Worm (Caenorhabditis elegans) whole organism, young adult: ENCODE measurements around the gene nhr-206.

Experiments
- B0261.1 ChIP-seq: sonication (generic microtip); optimal IDR thresholded peaks from 2 replicates; lab custom pipeline; 2016; ENCODE audit warnings: mild to moderate bottlenecking, missing genetic modification characterization, moderate library complexity, missing compliant biosample characterization
- D2030.7 ChIP-seq: fragments of 200-800 bp; sonication (Bioruptor generic); IDR thresholded peaks from 2 replicates; pipeline ENCODE4 v1.3.6; 2022; ENCODE audit warnings: missing genetic modification reagents, missing genetic modification characterization, missing compliant biosample characterization
- F22D6.2 ChIP-seq: sonication (generic microtip); optimal IDR thresholded peaks from 2 replicates; lab custom pipeline; 2016; ENCODE audit warnings: mild to moderate bottlenecking, missing genetic modification characterization, missing compliant biosample characterization
- F33H1.4 ChIP-seq: fragments of 200-800 bp; sonication (Bioruptor generic); IDR thresholded peaks from 2 replicates; pipeline ENCODE4 v1.3.6; 2022; ENCODE audit warnings: missing genetic modification reagents, missing genetic modification characterization, missing compliant biosample characterization
- F39B2.1 ChIP-seq: fragments of 200-800 bp; sonication (Bioruptor generic); IDR thresholded peaks from 2 replicates; pipeline ENCODE4 v1.3.6; 2022; ENCODE audit warnings: missing genetic modification reagents, missing genetic modification characterization, missing compliant biosample characterization
- F52B5.7 ChIP-seq: sonication (generic microtip); optimal IDR thresholded peaks from 2 replicates; lab custom pipeline; 2016; ENCODE audit warnings: mild to moderate bottlenecking, missing genetic modification characterization, missing compliant biosample characterization
- F55B11.4 ChIP-seq: sonication (generic microtip); optimal IDR thresholded peaks from 2 replicates; lab custom pipeline; 2016; ENCODE audit warnings: missing compliant biosample characterization, missing genetic modification characterization, borderline replicate concordance; ENCODE audit not compliant: insufficient read depth
- F57A8.1 ChIP-seq: fragments of 200-800 bp; sonication (Bioruptor generic); optimal IDR thresholded peaks from 2 replicates; lab custom pipeline; 2018; ENCODE audit warnings: mild to moderate bottlenecking, missing genetic modification characterization, moderate library complexity, missing compliant biosample characterization
- Y53G8AR.9 ChIP-seq: fragments of 200-800 bp; sonication (Bioruptor generic); conservative IDR thresholded peaks from 2 replicates; pipeline ENCODE4 v1.3.6; 2022; ENCODE audit warnings: missing genetic modification reagents, missing genetic modification characterization, missing compliant biosample characterization
- Y56A3A.18 ChIP-seq: fragments of 200-800 bp; sonication (Bioruptor generic); IDR thresholded peaks from 2 replicates; pipeline ENCODE4 v1.3.6; 2022; ENCODE audit warnings: missing genetic modification reagents, missing genetic modification characterization, missing compliant biosample characterization
- Y79H2A.3 ChIP-seq: fragments of 200-800 bp; sonication (Bioruptor generic); conservative IDR thresholded peaks from 2 replicates; pipeline ENCODE4 v1.3.6; 2022; ENCODE audit warnings: missing genetic modification reagents, missing genetic modification characterization, missing compliant biosample characterization
- aptf-3 ChIP-seq: fragments of 200-800 bp; sonication (Bioruptor generic); IDR thresholded peaks from 2 replicates; pipeline ENCODE4 v1.3.6; 2022; ENCODE audit warnings: missing genetic modification characterization, missing compliant biosample characterization
- attf-3 ChIP-seq: fragments of 200-800 bp; sonication (Bioruptor generic); conservative IDR thresholded peaks from 2 replicates; pipeline ENCODE4 v1.3.6; 2022; ENCODE audit warnings: missing genetic modification reagents, missing genetic modification characterization, missing compliant biosample characterization
- bed-1 ChIP-seq: fragments of 200-800 bp; sonication (Bioruptor generic); IDR thresholded peaks from 2 replicates; pipeline ENCODE4 v1.3.6; 2022; ENCODE audit warnings: missing genetic modification reagents, missing genetic modification characterization, missing compliant biosample characterization
- cebp-1 ChIP-seq, 2 experiments: fragments of 200-800 bp in 1 of 2; sonication (Bioruptor generic) in 1 of 2; sonication (generic microtip) in 1 of 2; IDR thresholded peaks in 1 of 2; optimal IDR thresholded peaks in 1 of 2; 2 replicates each; pipeline versions ENCODE4 v1.3.6 to Lab custom; 2017 to 2022; ENCODE audit warnings: missing compliant biosample characterization in 2 of 2, missing genetic modification characterization in 2 of 2, mild to moderate bottlenecking in 1 of 2, missing genetic modification reagents in 1 of 2, moderate library complexity in 1 of 2
- ceh-91 ChIP-seq: fragments of 200-800 bp; sonication (Bioruptor generic); IDR thresholded peaks from 2 replicates; pipeline ENCODE4 v1.3.6; 2022; ENCODE audit warnings: missing genetic modification reagents, missing genetic modification characterization, missing compliant biosample characterization
- chd-7 ChIP-seq: sonication (generic microtip); optimal IDR thresholded peaks from 2 replicates; lab custom pipeline; 2016; ENCODE audit warnings: mild to moderate bottlenecking, missing genetic modification characterization, moderate library complexity, missing compliant biosample characterization
- die-1 ChIP-seq: sonication (generic microtip); optimal IDR thresholded peaks from 2 replicates; lab custom pipeline; 2016; ENCODE audit warnings: missing genotype, mild to moderate bottlenecking, missing genetic modification characterization, missing compliant biosample characterization
- dox-1 ChIP-seq: fragments of 200-800 bp; sonication (Bioruptor generic); IDR thresholded peaks from 2 replicates; pipeline ENCODE4 v1.3.6; 2022; ENCODE audit warnings: missing genetic modification reagents, missing genetic modification characterization, missing compliant biosample characterization
- egl-44 ChIP-seq: fragments of 200-800 bp; sonication (Bioruptor generic); IDR thresholded peaks from 2 replicates; pipeline ENCODE4 v1.3.6; 2022; ENCODE audit warnings: missing genetic modification reagents, missing genetic modification characterization, missing compliant biosample characterization
- ets-4 ChIP-seq: fragments of 200-800 bp; sonication (Bioruptor generic); optimal IDR thresholded peaks from 2 replicates; lab custom pipeline; 2018; ENCODE audit warnings: mild to moderate bottlenecking, missing genetic modification characterization, missing compliant biosample characterization
- fkh-3 ChIP-seq: sonication (generic microtip); optimal IDR thresholded peaks from 2 replicates; lab custom pipeline; 2016; ENCODE audit warnings: mild to moderate bottlenecking, missing genetic modification characterization, missing compliant biosample characterization
- hlh-12 ChIP-seq: sonication (generic microtip); optimal IDR thresholded peaks from 2 replicates; lab custom pipeline; 2016; ENCODE audit warnings: missing genetic modification characterization, missing compliant biosample characterization
- hlh-26 ChIP-seq: fragments of 200-800 bp; sonication (Bioruptor generic); conservative IDR thresholded peaks from 2 replicates; pipeline ENCODE4 v1.3.6; 2022; ENCODE audit warnings: missing genetic modification reagents, missing genetic modification characterization, missing compliant biosample characterization
- hmg-20 ChIP-seq: fragments of 200-800 bp; sonication (Bioruptor generic); IDR thresholded peaks from 2 replicates; pipeline ENCODE4 v1.3.6; 2022; ENCODE audit warnings: missing genetic modification reagents, missing genetic modification characterization, missing compliant biosample characterization
- hrde-1 ChIP-seq: sonication (generic microtip); optimal IDR thresholded peaks from 2 replicates; lab custom pipeline; 2016; ENCODE audit warnings: missing genetic modification characterization, mild to moderate bottlenecking, missing compliant biosample characterization, moderate library complexity, missing genotype, missing genetic modification reagents, borderline replicate concordance
- lag-1 ChIP-seq: fragments of 200-800 bp; sonication (Bioruptor generic); IDR thresholded peaks from 2 replicates; pipeline ENCODE4 v1.3.6; 2022; ENCODE audit warnings: missing genetic modification reagents, missing genetic modification characterization, missing compliant biosample characterization
- let-526 ChIP-seq: fragments of 200-800 bp; sonication (Bioruptor generic); IDR thresholded peaks from 2 replicates; pipeline ENCODE4 v1.3.6; 2022; ENCODE audit warnings: missing genetic modification reagents, missing genetic modification characterization, missing compliant biosample characterization
- let-607 ChIP-seq, 2 experiments: fragments of 200-800 bp in 1 of 2; sonication (Bioruptor generic) in 1 of 2; sonication (generic microtip) in 1 of 2; optimal IDR thresholded peaks; 2 replicates each; lab custom pipeline; 2016 to 2018; ENCODE audit warnings: mild to moderate bottlenecking in 2 of 2, missing compliant biosample characterization in 2 of 2, missing genetic modification characterization in 2 of 2, moderate library complexity in 2 of 2, missing genotype in 1 of 2
- lin-54 ChIP-seq: fragments of 200-800 bp; sonication (Bioruptor generic); optimal IDR thresholded peaks from 2 replicates; lab custom pipeline; 2018; ENCODE audit warnings: mild to moderate bottlenecking, missing genetic modification characterization, missing compliant biosample characterization
- lsl-1 ChIP-seq: fragments of 200-800 bp; sonication (Bioruptor generic); optimal IDR thresholded peaks from 2 replicates; lab custom pipeline; 2018; ENCODE audit warnings: mild to moderate bottlenecking, missing genetic modification characterization, moderate library complexity, missing compliant biosample characterization
- madf-3 ChIP-seq: fragments of 200-800 bp; sonication (Bioruptor generic); IDR thresholded peaks from 2 replicates; pipeline ENCODE4 v1.3.6; 2022; ENCODE audit warnings: missing genetic modification reagents, missing genetic modification characterization, missing compliant biosample characterization
- madf-8 ChIP-seq: fragments of 200-800 bp; sonication (Bioruptor generic); conservative IDR thresholded peaks from 2 replicates; pipeline ENCODE4 v1.3.6; 2022; ENCODE audit warnings: missing genetic modification reagents, missing genetic modification characterization, missing compliant biosample characterization
- mcd-1 ChIP-seq: fragments of 200-800 bp; sonication (Bioruptor generic); IDR thresholded peaks from 2 replicates; pipeline ENCODE4 v1.3.6; 2022; ENCODE audit warnings: missing genetic modification reagents, missing genetic modification characterization, missing compliant biosample characterization
- mes-4 ChIP-seq: sonication (generic microtip); optimal IDR thresholded peaks from 2 replicates; lab custom pipeline; 2016; ENCODE audit warnings: missing genotype, missing genetic modification characterization, missing compliant biosample characterization
- nfya-1 ChIP-seq: sonication (generic microtip); optimal IDR thresholded peaks from 2 replicates; lab custom pipeline; 2017; ENCODE audit warnings: antibody characterized with exemption, missing compliant biosample characterization, missing genetic modification characterization, borderline replicate concordance; ENCODE audit not compliant: insufficient read depth
- nfyb-1 ChIP-seq: fragments of 200-800 bp; sonication (Bioruptor generic); IDR thresholded peaks from 2 replicates; pipeline ENCODE4 v1.3.6; 2022; ENCODE audit warnings: missing genetic modification reagents, missing genetic modification characterization, missing compliant biosample characterization
- nhr-27 ChIP-seq: fragments of 200-800 bp; sonication (Bioruptor generic); optimal IDR thresholded peaks from 2 replicates; lab custom pipeline; 2018; ENCODE audit warnings: mild to moderate bottlenecking, missing genetic modification characterization, moderate library complexity, missing compliant biosample characterization
- nhr-80 ChIP-seq: sonication (generic microtip); optimal IDR thresholded peaks from 2 replicates; lab custom pipeline; 2016; ENCODE audit warnings: missing genetic modification characterization, missing compliant biosample characterization
- pbrm-1 ChIP-seq: fragments of 200-800 bp; sonication (Bioruptor generic); IDR thresholded peaks from 2 replicates; pipeline ENCODE4 v1.3.6; 2022; ENCODE audit warnings: missing genetic modification reagents, missing genetic modification characterization, missing compliant biosample characterization
- pha-4 ChIP-seq: fragments of 150-350 bp; sonication (generic microtip); optimal IDR thresholded peaks from 2 replicates; lab custom pipeline; 2014; ENCODE audit warnings: missing biosample characterization, missing genetic modification reagents, missing genetic modification characterization
- tbp1 ChIP-seq: fragments of 200-800 bp; sonication (Bioruptor generic); optimal IDR thresholded peaks from 2 replicates; lab custom pipeline; 2018; ENCODE audit warnings: mild to moderate bottlenecking, missing genetic modification characterization, missing compliant biosample characterization
- tlf-1 ChIP-seq: fragments of 200-800 bp; sonication (Bioruptor generic); optimal IDR thresholded peaks from 2 replicates; lab custom pipeline; 2018; ENCODE audit warnings: mild to moderate bottlenecking, missing genetic modification characterization, missing compliant biosample characterization
- ztf-22 ChIP-seq: fragments of 200-800 bp; sonication (Bioruptor generic); optimal IDR thresholded peaks from 2 replicates; lab custom pipeline; 2018; ENCODE audit warnings: mild to moderate bottlenecking, missing genetic modification characterization, moderate library complexity, missing compliant biosample characterization
- ztf-26 ChIP-seq: sonication (generic microtip); optimal IDR thresholded peaks from 2 replicates; lab custom pipeline; 2017; ENCODE audit warnings: missing genetic modification characterization, missing compliant biosample characterization
- ztf-6 ChIP-seq: fragments of 200-800 bp; sonication (Bioruptor generic); IDR thresholded peaks from 2 replicates; pipeline ENCODE4 v1.3.6; 2022; ENCODE audit warnings: missing genetic modification reagents, missing genetic modification characterization, missing compliant biosample characterization

The nhr-206 gene

ce11 chrV:12053598-12053997 is 38.2 kb upstream of the nhr-206 start, which contains the start of gene F10C2.7:
Gene F10C2.7, plus strand, starts transcription at chrV:12053898.
- TF ChIP-seq madf-8 (GFP tag; lab: Robert Waterston, UW) (no peak), F52B5.7 (tag; lab: Kevin White, UChicago) (no peak), tlf-1 (GFP tag; lab: Kevin White, UChicago) (no peak), Y79H2A.3 (GFP tag; lab: Robert Waterston, UW) (no peak), B0261.1 (tag; lab: Kevin White, UChicago) (no peak), dox-1 (GFP tag; lab: Robert Waterston, UW) (no peak), F57A8.1 (no peak), madf-3 (GFP tag; lab: Robert Waterston, UW) (no peak), mes-4 (tag; lab: Kevin White, UChicago) (no peak), egl-44 (GFP tag; lab: Robert Waterston, UW) (no peak), hmg-20 (GFP tag; lab: Robert Waterston, UW) (no peak), lag-1 (GFP tag; lab: Robert Waterston, UW) (no peak), F22D6.2 (tag; lab: Kevin White, UChicago) (no peak), bed-1 (GFP tag; lab: Robert Waterston, UW) (no peak), ztf-6 (GFP tag; lab: Robert Waterston, UW) (no peak), aptf-3 (GFP tag; lab: Robert Waterston, UW) (no peak), nfya-1 (no peak), die-1 (no peak), mcd-1 (GFP tag; lab: Robert Waterston, UW) (no peak), pha-4 (no peak)

- peak; percentile 4 for TF ChIP-seq hrde-1
- TF ChIP-seq lsl-1, result peak; percentile 66
- TF ChIP-seq ceh-91 (GFP tag; lab: Robert Waterston, UW), result no peak
Measured at ce11 chrV:12059719-12060118, 32.1 kb upstream of the nhr-206 start, which contains the start of gene R07B7.2. Gene R07B7.2, minus strand, starts transcription at chrV:12059753.

- TF ChIP-seq F57A8.1 (no peak), let-526 (GFP tag; lab: Robert Waterston, UW) (no peak), dox-1 (GFP tag; lab: Robert Waterston, UW) (no peak), F55B11.4 (tag; lab: Kevin White, UChicago) (no peak), attf-3 (GFP tag; lab: Robert Waterston, UW) (no peak), cebp-1 (GFP tag; IDR thresholded peaks at IDR 0.05; lab: Robert Waterston, UW) (no peak), cebp-1 (tag; optimal IDR thresholded peaks at IDR 0.05; lab: Kevin White, UChicago) (peak; percentile 35), pbrm-1 (GFP tag; lab: Robert Waterston, UW) (no peak), D2030.7 (GFP tag; lab: Robert Waterston, UW) (no peak), Y56A3A.18 (no peak), fkh-3 (no peak), chd-7 (tag; lab: Kevin White, UChicago) (no peak), hlh-12 (tag; lab: Kevin White, UChicago) (no peak), ztf-26 (tag; lab: Kevin White, UChicago) (peak; percentile 36), let-607 (tag; optimal IDR thresholded peaks at IDR 0.05; lab: Kevin White, UChicago) (no peak), Y53G8AR.9 (peak; percentile 69; the same call in 1 of the 2 replicates), nhr-27 (no peak), hlh-26 (GFP tag; lab: Robert Waterston, UW) (no peak), ets-4 (no peak), F33H1.4 (GFP tag; lab: Robert Waterston, UW) (no peak), nfyb-1 (GFP tag; lab: Robert Waterston, UW) (peak; percentile 50; the same call in 1 of the 2 replicates), tbp1 (no peak), F39B2.1 (GFP tag; lab: Robert Waterston, UW) (no peak), egl-44 (GFP tag; lab: Robert Waterston, UW) (no peak), nhr-80 (tag; lab: Kevin White, UChicago) (no peak), lin-54 (GFP tag; lab: Kevin White, UChicago) (no peak), Y79H2A.3 (GFP tag; lab: Robert Waterston, UW) (no peak), ztf-22 (GFP tag; lab: Kevin White, UChicago) (no peak)
Measured at ce11 chrV:12063036-12063435, 28.8 kb upstream of the nhr-206 start, which contains the start of gene clh-6. Gene clh-6, minus strand, starts transcription at chrV:12063368.
